Fruit fly (Drosophila melanogaster): ENCODE measurements around the gene CG9641.

CG9641 gene

DNA sequence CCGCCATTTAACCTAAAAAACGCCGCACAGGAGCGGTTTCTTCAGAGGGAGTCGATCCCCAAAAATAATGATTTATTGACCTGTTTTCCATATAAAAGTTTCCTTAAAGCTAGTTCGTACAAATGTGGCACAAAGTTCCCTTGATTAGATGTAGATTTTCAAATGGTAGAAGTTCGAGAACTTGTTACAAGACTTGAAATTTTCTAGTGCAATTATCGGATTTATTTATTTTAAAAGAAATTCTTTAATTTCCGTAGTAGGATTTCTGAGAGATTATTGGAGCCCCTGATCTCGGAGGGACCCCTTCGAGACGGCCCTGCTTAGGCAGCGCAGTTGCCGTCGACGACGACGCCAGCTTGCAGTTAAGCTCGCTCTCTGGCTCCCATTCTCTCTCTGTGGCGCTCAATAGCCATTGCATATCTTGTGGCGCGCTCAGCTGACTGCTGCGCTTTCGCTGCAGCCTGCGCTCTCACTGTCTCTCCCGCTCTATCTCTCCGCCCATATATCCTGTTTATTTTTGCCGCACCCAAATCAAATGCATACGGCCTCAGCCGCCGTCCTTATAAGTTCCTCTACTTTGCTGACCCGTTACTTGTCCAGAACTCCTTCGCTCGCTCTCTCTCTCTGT, 19.0 kb downstream of the CG9641 start (continued):
- TF ChIP-seq Atf6 (GFP tag; IDR thresholded peaks at IDR 0.05): no peak
- TF ChIP-seq CG4328 (GFP tag; optimal IDR thresholded peaks at IDR 0.05): no peak
- no peak for TF ChIP-seq CG6654 (GFP tag; optimal IDR thresholded peaks at IDR 0.05)
- TF ChIP-seq CG34376 (GFP tag; optimal IDR thresholded peaks at IDR 0.05): no peak
- no peak for TF ChIP-seq Dip2 (GFP tag; IDR thresholded peaks at IDR 0.05)
- 0 out of 3 replicates have a peak, but pooled peaks have one; percentile 19 for TF ChIP-seq CG11093 (GFP tag; IDR thresholded peaks at IDR 0.05)
- TF ChIP-seq Dfd (GFP tag; optimal IDR thresholded peaks at IDR 0.05): no peak
- TF ChIP-seq slbo (GFP tag; IDR thresholded peaks at IDR 0.05): no peak
- no peak for TF ChIP-seq CG3995 (GFP tag; optimal IDR thresholded peaks at IDR 0.05)
- peak; percentile 61 for TF ChIP-seq Xbp1 (GFP tag; optimal IDR thresholded peaks at IDR 0.05)
- TF ChIP-seq CG5245 (GFP tag; optimal IDR thresholded peaks at IDR 0.05): peak; percentile 13
- TF ChIP-seq Oli (tag; optimal IDR thresholded peaks at IDR 0.05): peak; percentile 34
- no peak for TF ChIP-seq CG8290 (GFP tag; optimal IDR thresholded peaks at IDR 0.05)
- no peak for TF ChIP-seq CG8290 (tag; optimal IDR thresholded peaks at IDR 0.05)
- TF ChIP-seq Ssrp (tag; optimal IDR thresholded peaks at IDR 0.05): peak; percentile 67
- no peak for TF ChIP-seq Hr39 (optimal IDR thresholded peaks at IDR 0.05)
- no peak for TF ChIP-seq CG3065 (GFP tag; optimal IDR thresholded peaks at IDR 0.05)
- no peak for TF ChIP-seq CG7556 (GFP tag; optimal IDR thresholded peaks at IDR 0.05)
- TF ChIP-seq zen (tag; optimal IDR thresholded peaks at IDR 0.05): peak; percentile 10
- no peak for TF ChIP-seq gro (GFP tag; optimal IDR thresholded peaks at IDR 0.05)
- peak; percentile 10 to 59 for TF ChIP-seq Trl (optimal IDR thresholded peaks at IDR 0.05)
- TF ChIP-seq Trl (GFP tag; optimal IDR thresholded peaks at IDR 0.05): no peak
- TF ChIP-seq pan (optimal IDR thresholded peaks at IDR 0.05): no peak
- TF ChIP-seq pan (GFP tag; optimal IDR thresholded peaks at IDR 0.05 in 1 of 2, IDR thresholded peaks at IDR 0.05 in 1 of 2): no peak
- no peak for TF ChIP-seq cad (GFP tag; optimal IDR thresholded peaks at IDR 0.05)
- peak; percentile 50 for TF ChIP-seq CG13424 (tag; optimal IDR thresholded peaks at IDR 0.05)
- no peak for TF ChIP-seq CG18764 (GFP tag; optimal IDR thresholded peaks at IDR 0.05)
- peak; percentile 37 for TF ChIP-seq chn (GFP tag; optimal IDR thresholded peaks at IDR 0.05)
- TF ChIP-seq CG4404 (GFP tag; IDR thresholded peaks at IDR 0.05): no peak
- no peak for TF ChIP-seq vnd (GFP tag; IDR thresholded peaks at IDR 0.05; ENCODE audit: partially characterized antibody)
- no peak for TF ChIP-seq B-H2 (GFP tag; optimal IDR thresholded peaks at IDR 0.05)
- TF ChIP-seq CG9215 (GFP tag; IDR thresholded peaks at IDR 0.05): peak; percentile 46
- TF ChIP-seq CG6689 (GFP tag; IDR thresholded peaks at IDR 0.05): peak; percentile 71
- TF ChIP-seq fd96Cb (tag; optimal IDR thresholded peaks at IDR 0.05): peak; percentile 72
- TF ChIP-seq grau (tag; optimal IDR thresholded peaks at IDR 0.05): no peak
- TF ChIP-seq CG8359 (GFP tag; optimal IDR thresholded peaks at IDR 0.05; ENCODE audit: borderline replicate concordance): peak; percentile 11
- no peak for TF ChIP-seq CG16813 (GFP tag; IDR thresholded peaks at IDR 0.05; ENCODE audit: partially characterized antibody)
- TF ChIP-seq CG8089 (GFP tag; optimal IDR thresholded peaks at IDR 0.05): no peak
- peak; percentile 15; the same call in 1 of the 3 replicates for TF ChIP-seq Opbp (GFP tag; IDR thresholded peaks at IDR 0.05; ENCODE audit: partially characterized antibody)
- TF ChIP-seq nerfin-1 (tag; optimal IDR thresholded peaks at IDR 0.05): peak; percentile 42
- no peak for TF ChIP-seq nerfin-2 (GFP tag; IDR thresholded peaks at IDR 0.05; ENCODE audit: partially characterized antibody)
- peak; percentile 64 for TF ChIP-seq CG30403 (GFP tag; optimal IDR thresholded peaks at IDR 0.05)
- peak; percentile 62 for TF ChIP-seq lbe (GFP tag; optimal IDR thresholded peaks at IDR 0.05)
- no peak for TF ChIP-seq CG14965 (GFP tag; optimal IDR thresholded peaks at IDR 0.05; ENCODE audit: borderline replicate concordance)
- peak; percentile 24 for TF ChIP-seq org-1 (GFP tag; optimal IDR thresholded peaks at IDR 0.05)
- TF ChIP-seq CG8765 (GFP tag; IDR thresholded peaks at IDR 0.05): no peak
- TF ChIP-seq oc (tag; optimal IDR thresholded peaks at IDR 0.05): no peak
- TF ChIP-seq CG13123 (GFP tag; optimal IDR thresholded peaks at IDR 0.05): no peak
- TF ChIP-seq HmgD (GFP tag; optimal IDR thresholded peaks at IDR 0.05): no peak
- no peak for TF ChIP-seq dimm (GFP tag; IDR thresholded peaks at IDR 0.05)
- TF ChIP-seq stwl (tag; optimal IDR thresholded peaks at IDR 0.05): no peak
- no peak for TF ChIP-seq Ets97D (GFP tag; optimal IDR thresholded peaks at IDR 0.05)

All from whole organism, embryonic.